Fruit fly (Drosophila melanogaster) whole organism, embryonic: ENCODE measurements around the gene eIF4E5.
A peak's percentile ranks its signal among the peaks of the same experiment; 100 is the strongest.

Experiments
- Atf6 ChIP-seq: fragments of 200-800 bp; sonication (Bioruptor generic); IDR thresholded peaks from 2 replicates; pipeline ENCODE4 v1.3.6; 2022; ENCODE audit warnings: missing biosample characterization, missing genetic modification characterization
- Bdp1 ChIP-seq: fragments of 200-800 bp; sonication (Bioruptor generic); optimal IDR thresholded peaks from 3 replicates; lab custom pipeline; 2016; ENCODE audit warnings: missing biosample characterization, missing genetic modification characterization
- CG10366 ChIP-seq: fragments of 200-800 bp; sonication (Bioruptor generic); IDR thresholded peaks from 2 replicates; pipeline ENCODE4 v1.3.6; 2022; ENCODE audit warnings: missing biosample characterization, missing genetic modification characterization
- CG10565 ChIP-seq: fragments of 200-800 bp; sonication (Bioruptor generic); optimal IDR thresholded peaks from 3 replicates; lab custom pipeline; 2016; ENCODE audit warnings: missing biosample characterization, mild to moderate bottlenecking, missing genetic modification characterization
- CG11093 ChIP-seq: fragments of 200-800 bp; sonication (Bioruptor generic); IDR thresholded peaks from 3 replicates; pipeline ENCODE4 v1.3.6; 2022; ENCODE audit warnings: missing biosample characterization, missing genetic modification characterization
- CG11695 ChIP-seq: fragments of 200-800 bp; sonication (Bioruptor generic); IDR thresholded peaks from 3 replicates; pipeline ENCODE4 v1.3.6; 2022; ENCODE audit warnings: missing biosample characterization, missing genetic modification characterization
- CG12104 ChIP-seq: fragments of 200-800 bp; sonication (Bioruptor generic); optimal IDR thresholded peaks from 3 replicates; lab custom pipeline; 2016; ENCODE audit warnings: missing biosample characterization, missing genetic modification characterization
- CG13775 ChIP-seq: fragments of 200-800 bp; sonication (Bioruptor generic); optimal IDR thresholded peaks from 3 replicates; lab custom pipeline; 2017; ENCODE audit warnings: missing biosample characterization, mild to moderate bottlenecking, missing genetic modification characterization
- CG15011 ChIP-seq: fragments of 200-800 bp; sonication (Bioruptor generic); optimal IDR thresholded peaks from 3 replicates; lab custom pipeline; 2018; ENCODE audit warnings: missing biosample characterization, mild to moderate bottlenecking, missing genetic modification characterization
- CG1647 ChIP-seq: fragments of 200-800 bp; sonication (Bioruptor generic); optimal IDR thresholded peaks from 3 replicates; lab custom pipeline; 2016; ENCODE audit warnings: missing biosample characterization, missing genetic modification characterization
- CG16779 ChIP-seq: fragments of 200-800 bp; sonication (Bioruptor generic); IDR thresholded peaks from 2 replicates; pipeline ENCODE4 v1.3.6; 2022; ENCODE audit warnings: missing biosample characterization, missing genetic modification characterization
- CG2116 ChIP-seq: fragments of 200-800 bp; sonication (Bioruptor generic); optimal IDR thresholded peaks from 3 replicates; lab custom pipeline; 2018; ENCODE audit warnings: missing biosample characterization, mild to moderate bottlenecking, missing genetic modification characterization
- CG2875 ChIP-seq: fragments of 200-800 bp; sonication (Bioruptor generic); optimal IDR thresholded peaks from 2 replicates; lab custom pipeline; 2017; ENCODE audit warnings: missing biosample characterization, mild to moderate bottlenecking, missing genetic modification characterization, missing genetic modification reagents
- CG30403 ChIP-seq: fragments of 200-800 bp; sonication (Bioruptor generic); optimal IDR thresholded peaks from 3 replicates; lab custom pipeline; 2016; ENCODE audit warnings: missing biosample characterization, missing genetic modification characterization
- CG3065 ChIP-seq: fragments of 200-800 bp; sonication (Bioruptor generic); optimal IDR thresholded peaks from 2 replicates; lab custom pipeline; 2016; ENCODE audit warnings: missing biosample characterization, missing genetic modification characterization
- CG33213 ChIP-seq: fragments of 200-800 bp; sonication (Bioruptor generic); optimal IDR thresholded peaks from 3 replicates; lab custom pipeline; 2016; ENCODE audit warnings: missing biosample characterization, missing genetic modification characterization
- CG34376 ChIP-seq: fragments of 200-800 bp; sonication (Bioruptor generic); optimal IDR thresholded peaks from 2 replicates; lab custom pipeline; 2018; ENCODE audit warnings: missing biosample characterization, mild to moderate bottlenecking, missing genetic modification characterization
- CG3995 ChIP-seq: fragments of 200-800 bp; sonication (Bioruptor generic); optimal IDR thresholded peaks from 3 replicates; lab custom pipeline; 2016; ENCODE audit warnings: missing biosample characterization, missing genetic modification characterization
- CG4360 ChIP-seq: fragments of 200-800 bp; sonication (Bioruptor generic); IDR thresholded peaks from 2 replicates; pipeline ENCODE4 v1.3.6; 2022; ENCODE audit warnings: missing biosample characterization, missing genetic modification characterization
- CG4404 ChIP-seq: fragments of 200-800 bp; sonication (Bioruptor generic); IDR thresholded peaks from 2 replicates; pipeline ENCODE4 v1.3.6; 2022; ENCODE audit warnings: missing biosample characterization, missing genetic modification characterization
- CG6689 ChIP-seq: fragments of 200-800 bp; sonication (Bioruptor generic); IDR thresholded peaks from 2 replicates; pipeline ENCODE4 v1.3.6; 2022; ENCODE audit warnings: missing biosample characterization, missing genetic modification characterization
- CG7556 ChIP-seq: fragments of 200-800 bp; sonication (Bioruptor generic); optimal IDR thresholded peaks from 2 replicates; lab custom pipeline; 2017; ENCODE audit warnings: missing biosample characterization, mild to moderate bottlenecking, missing genetic modification characterization
- CG8944 ChIP-seq: fragments of 200-800 bp; sonication (Bioruptor generic); optimal IDR thresholded peaks from 3 replicates; lab custom pipeline; 2016; ENCODE audit warnings: missing biosample characterization, missing genetic modification characterization
- CG9437 ChIP-seq: fragments of 200-800 bp; sonication (Bioruptor generic); optimal IDR thresholded peaks from 2 replicates; lab custom pipeline; 2018; ENCODE audit warnings: missing biosample characterization, mild to moderate bottlenecking, missing genetic modification characterization
- CoRest ChIP-seq: fragments of 200-800 bp; sonication (Bioruptor generic); optimal IDR thresholded peaks from 3 replicates; lab custom pipeline; 2018; ENCODE audit warnings: missing biosample characterization, mild to moderate bottlenecking, missing genetic modification characterization, moderate library complexity
- GATAe ChIP-seq: fragments of 200-800 bp; sonication (Bioruptor generic); conservative IDR thresholded peaks from 2 replicates; pipeline ENCODE4 v1.3.6; 2022; ENCODE audit warnings: missing biosample characterization, missing genetic modification characterization
- Gsc ChIP-seq: fragments of 200-800 bp; sonication (Bioruptor generic); IDR thresholded peaks from 2 replicates; pipeline ENCODE4 v1.3.6; 2022; ENCODE audit warnings: missing biosample characterization, missing genetic modification characterization
- HHEX ChIP-seq: fragments of 200-800 bp; sonication (Bioruptor generic); optimal IDR thresholded peaks from 3 replicates; lab custom pipeline; 2017; ENCODE audit warnings: missing biosample characterization, mild to moderate bottlenecking, missing genetic modification characterization, missing genetic modification reagents
- Hmr ChIP-seq: fragments of 200-800 bp; sonication (Bioruptor generic); optimal IDR thresholded peaks from 3 replicates; lab custom pipeline; 2017; ENCODE audit warnings: mild to moderate bottlenecking, missing biosample characterization, missing genetic modification reagents, missing genetic modification characterization
- Max ChIP-seq: fragments of 200-800 bp; sonication (Bioruptor generic); optimal IDR thresholded peaks from 2 replicates; lab custom pipeline; 2016; ENCODE audit warnings: missing biosample characterization, mild to moderate bottlenecking, missing genetic modification characterization
- NFAT ChIP-seq: fragments of 200-800 bp; sonication (Bioruptor generic); IDR thresholded peaks from 2 replicates; pipeline ENCODE4 v1.3.6; 2022; ENCODE audit warnings: missing biosample characterization, missing genetic modification characterization
- PHDP ChIP-seq: fragments of 200-800 bp; sonication (Bioruptor generic); optimal IDR thresholded peaks from 3 replicates; lab custom pipeline; 2018; ENCODE audit warnings: missing biosample characterization, mild to moderate bottlenecking, missing genetic modification characterization, moderate library complexity
- Sin3A ChIP-seq: fragments of >200 bp; optimal IDR thresholded peaks from 2 replicates; lab custom pipeline; 2018
- Sox102F ChIP-seq: fragments of 200-800 bp; sonication (Bioruptor generic); optimal IDR thresholded peaks from 2 replicates; lab custom pipeline; 2018; ENCODE audit warnings: missing biosample characterization, mild to moderate bottlenecking, missing genetic modification characterization, moderate library complexity
- Sry-δ ChIP-seq: fragments of 200-800 bp; sonication (Bioruptor generic); optimal IDR thresholded peaks from 2 replicates; lab custom pipeline; 2016; ENCODE audit warnings: missing biosample characterization, missing genetic modification characterization
- Xrp1 ChIP-seq: fragments of 200-800 bp; sonication (Bioruptor generic); IDR thresholded peaks from 2 replicates; pipeline ENCODE4 v1.3.6; 2022; ENCODE audit warnings: missing biosample characterization, missing genetic modification characterization
- chinmo ChIP-seq: fragments of 200-800 bp; sonication (Bioruptor generic); IDR thresholded peaks from 4 replicates; pipeline ENCODE4 v1.3.6; 2022; ENCODE audit warnings: missing biosample characterization, missing genetic modification characterization; ENCODE audit not compliant: partially characterized antibody
- cwo ChIP-seq: fragments of 200-800 bp; sonication (Bioruptor generic); optimal IDR thresholded peaks from 3 replicates; lab custom pipeline; 2017; ENCODE audit warnings: missing biosample characterization, missing genetic modification characterization, mild to moderate bottlenecking, moderate library complexity, missing genetic modification reagents
- fd102C ChIP-seq: fragments of 200-800 bp; sonication (Bioruptor generic); optimal IDR thresholded peaks from 2 replicates; lab custom pipeline; 2018; ENCODE audit warnings: missing biosample characterization, mild to moderate bottlenecking, missing genetic modification characterization, moderate library complexity
- gce ChIP-seq: fragments of 200-800 bp; sonication (Bioruptor generic); IDR thresholded peaks from 3 replicates; pipeline ENCODE4 v1.3.6; 2022; ENCODE audit warnings: missing biosample characterization, missing genetic modification characterization
- hkb ChIP-seq, 2 experiments: fragments of 200-800 bp in 1 of 2; fragments of >200 bp in 1 of 2; sonication (Bioruptor generic) in 1 of 2; IDR thresholded peaks in 1 of 2; optimal IDR thresholded peaks in 1 of 2; 2 replicates each; pipeline versions ENCODE4 v1.3.6 to Lab custom; 2017 to 2022; ENCODE audit warnings: missing biosample characterization in 1 of 2, missing genetic modification characterization in 1 of 2
- kni ChIP-seq: fragments of 200-800 bp; sonication (Bioruptor generic); optimal IDR thresholded peaks from 3 replicates; lab custom pipeline; 2017; ENCODE audit warnings: mild to moderate bottlenecking, missing biosample characterization, missing genetic modification reagents, missing genetic modification characterization
- odd ChIP-seq: fragments of 200-800 bp; sonication (Bioruptor generic); optimal IDR thresholded peaks from 2 replicates; lab custom pipeline; 2017; ENCODE audit warnings: missing biosample characterization, mild to moderate bottlenecking, missing genetic modification characterization
- pita ChIP-seq: fragments of 200-800 bp; sonication (Bioruptor generic); optimal IDR thresholded peaks from 2 replicates; lab custom pipeline; 2017; ENCODE audit warnings: missing biosample characterization, mild to moderate bottlenecking, missing genetic modification characterization
- pros ChIP-seq: fragments of 200-800 bp; sonication (Bioruptor generic); optimal IDR thresholded peaks from 3 replicates; lab custom pipeline; 2019; ENCODE audit warnings: missing biosample characterization, mild to moderate bottlenecking, missing genetic modification characterization, moderate library complexity
- psq ChIP-seq: fragments of 200-800 bp; sonication (Bioruptor generic); optimal IDR thresholded peaks from 2 replicates; lab custom pipeline; 2017; ENCODE audit warnings: missing biosample characterization, missing genetic modification characterization
- rib ChIP-seq: fragments of 200-800 bp; sonication (Bioruptor generic); IDR thresholded peaks from 2 replicates; pipeline ENCODE4 v1.3.6; 2022; ENCODE audit warnings: missing biosample characterization, missing genetic modification characterization
- sens ChIP-seq: fragments of 200-800 bp; sonication (Bioruptor generic); peaks from one replicate; lab custom pipeline; 2016; ENCODE audit warnings: missing biosample characterization, missing genetic modification characterization
- slou ChIP-seq: fragments of 200-800 bp; sonication (Bioruptor generic); optimal IDR thresholded peaks from 3 replicates; lab custom pipeline; 2016; ENCODE audit warnings: missing biosample characterization, missing genetic modification characterization
- sr ChIP-seq: fragments of 200-800 bp; sonication (Bioruptor generic); IDR thresholded peaks from 3 replicates; pipeline ENCODE4 v1.3.6; 2022; ENCODE audit warnings: missing biosample characterization, missing genetic modification characterization
- trh ChIP-seq: fragments of 200-800 bp; sonication (Bioruptor generic); optimal IDR thresholded peaks from 2 replicates; lab custom pipeline; 2016; ENCODE audit warnings: missing biosample characterization, missing genetic modification characterization
- wor ChIP-seq: fragments of 200-800 bp; sonication (Bioruptor generic); IDR thresholded peaks from 2 replicates; pipeline ENCODE4 v1.3.6; 2022; ENCODE audit warnings: missing biosample characterization, missing genetic modification characterization

Gene eIF4E5

DNA sequence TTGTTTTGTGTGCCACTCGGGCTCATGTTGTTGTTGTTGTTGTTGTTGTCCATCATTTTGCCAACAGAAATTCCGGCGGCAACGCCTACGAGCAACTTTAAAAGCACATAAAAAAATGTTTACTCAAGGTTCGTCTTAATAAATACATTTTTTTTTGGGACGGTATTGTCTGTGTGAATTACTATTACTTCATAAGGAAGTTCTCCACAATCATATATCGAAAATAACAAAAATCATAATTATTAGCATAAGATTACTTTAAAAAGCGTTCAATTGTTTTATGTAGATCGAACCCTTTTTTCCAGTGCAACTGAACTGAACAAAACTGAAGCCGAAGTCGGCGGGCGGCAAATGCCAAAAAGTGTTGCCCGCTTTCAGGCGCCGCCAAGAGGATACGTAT lies 46.1 kb upstream of the eIF4E5 start (continued):
- TF ChIP-seq Atf6 (GFP tag; lab: Robert Waterston, UW) (peak; percentile 37; the same call in 1 of the 2 replicates), Sin3A (no peak), wor (GFP tag; lab: Robert Waterston, UW) (no peak), NFAT (no peak), CG7556 (peak; percentile 20), CG2116 (GFP tag; lab: Kevin White, UChicago) (no peak), CG8944 (GFP tag; lab: Kevin White, UChicago) (no peak), CG16779 (GFP tag; lab: Robert Waterston, UW) (no peak), kni (GFP tag; lab: Kevin White, UChicago) (no peak), CG6689 (GFP tag; lab: Robert Waterston, UW) (no peak), HHEX (GFP tag; lab: Kevin White, UChicago) (no peak), CG15011 (GFP tag; lab: Kevin White, UChicago) (no peak), pita (GFP tag; lab: Kevin White, UChicago) (no peak), Max (GFP tag; lab: Kevin White, UChicago) (no peak), CG3995 (GFP tag; lab: Kevin White, UChicago) (no peak), rib (GFP tag; lab: Robert Waterston, UW) (no peak), CG11695 (no peak), Sry-δ (no peak), chinmo (GFP tag; lab: Robert Waterston, UW) (no peak), CG4404 (GFP tag; lab: Robert Waterston, UW) (no peak), CG10366 (GFP tag; lab: Robert Waterston, UW) (no peak), CG11093 (no peak), CG1647 (GFP tag; lab: Kevin White, UChicago) (no peak), slou (no peak), Sox102F (GFP tag; lab: Kevin White, UChicago) (peak; percentile 20), gce (no peak), sens (GFP tag; lab: Kevin White, UChicago) (peak; percentile 74), GATAe (GFP tag; lab: Robert Waterston, UW) (no peak), CG2875 (GFP tag; lab: Kevin White, UChicago) (no peak), CG3065 (no peak), PHDP (tag; lab: Kevin White, UChicago) (peak; percentile 14), CG34376 (GFP tag; lab: Kevin White, UChicago) (no peak), fd102C (GFP tag; lab: Kevin White, UChicago) (no peak), hkb (optimal IDR thresholded peaks at IDR 0.05; lab: Kevin White, UChicago) (no peak), hkb (GFP tag; IDR thresholded peaks at IDR 0.05; lab: Robert Waterston, UW) (no peak), cwo (GFP tag; lab: Kevin White, UChicago) (no peak), CG13775 (GFP tag; lab: Kevin White, UChicago) (peak; percentile 7), Xrp1 (GFP tag; lab: Robert Waterston, UW) (no peak), CG9437 (GFP tag; lab: Kevin White, UChicago) (no peak), pros (GFP tag; lab: Kevin White, UChicago) (no peak), psq (GFP tag; lab: Kevin White, UChicago) (no peak), Bdp1 (GFP tag; lab: Kevin White, UChicago) (no peak), CG10565 (GFP tag; lab: Kevin White, UChicago) (no peak), CoRest (tag; lab: Kevin White, UChicago) (peak; percentile 1), Gsc (GFP tag; lab: Robert Waterston, UW) (no peak), sr (GFP tag; lab: Robert Waterston, UW) (no peak), CG30403 (GFP tag; lab: Kevin White, UChicago) (peak; percentile 4), CG4360 (0 out of 2 replicates have a peak, but pooled peaks have one; percentile 22), CG12104 (GFP tag; lab: Kevin White, UChicago) (no peak), trh (GFP tag; lab: Kevin White, UChicago) (no peak), CG33213 (GFP tag; lab: Kevin White, UChicago) (no peak), odd (no peak), Hmr (GFP tag; lab: Kevin White, UChicago) (no peak)
